Worm (Caenorhabditis elegans): ENCODE measurements around the gene H20J04.1.

H20J04.1 gene

DNA sequence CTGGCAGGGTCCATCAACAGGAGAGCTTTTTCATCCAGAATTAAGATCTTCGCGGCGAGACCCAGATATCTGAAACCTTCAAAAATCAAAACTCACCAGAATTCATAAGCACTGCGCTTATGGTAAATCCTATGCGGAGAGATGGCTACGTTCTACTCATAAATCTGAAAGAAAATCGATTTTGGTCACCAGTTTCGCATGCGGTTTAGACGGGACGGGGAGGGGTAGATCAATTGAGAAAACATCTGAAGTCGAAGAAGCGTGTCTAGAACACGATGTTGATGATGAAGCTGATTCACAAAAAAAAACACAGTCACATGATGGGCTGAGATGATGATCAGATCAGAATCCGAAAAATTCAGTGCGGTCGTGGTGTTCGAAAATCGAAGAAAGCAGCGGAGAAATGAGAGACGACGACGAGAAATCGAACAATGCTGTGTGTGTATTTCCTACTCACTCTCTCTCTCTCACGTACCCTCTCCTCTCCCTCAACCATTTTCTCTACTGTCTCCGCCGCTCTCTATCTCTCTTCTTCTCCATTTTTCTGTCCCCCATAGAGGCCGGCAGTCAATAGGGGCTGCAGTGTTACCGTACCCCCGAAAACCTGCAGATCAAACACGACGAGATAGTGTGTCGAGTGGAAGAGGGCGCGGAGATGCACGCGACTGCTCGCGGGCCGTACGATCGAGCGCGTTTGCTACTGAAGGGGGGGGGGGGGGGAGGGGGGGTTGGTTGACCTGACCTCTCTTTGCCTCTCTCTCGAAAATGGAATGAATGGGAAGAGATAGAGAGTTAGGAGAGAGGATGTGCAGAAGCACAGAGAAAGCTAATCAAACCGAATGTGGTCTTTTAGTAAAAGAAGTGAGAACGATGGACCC lies 21.1 kb downstream of the H20J04.1 start, which contains the start of gene ntl-2:
TSS of gene ntl-2 (minus strand) at position 171 of the 878 bp plus-strand sequence.
- TF ChIP-seq F10E7.11 (tag; optimal IDR thresholded peaks at IDR 0.05), result no peak
- peak; percentile 96 for TF ChIP-seq dox-1 (GFP tag; IDR thresholded peaks at IDR 0.05)
- TF ChIP-seq dpff-1 (tag; optimal IDR thresholded peaks at IDR 0.05), result no peak
- 0 out of 2 replicates have a peak, but pooled peaks have one; percentile 10 for TF ChIP-seq D2030.7 (GFP tag; IDR thresholded peaks at IDR 0.05)
- TF ChIP-seq lin-26 (GFP tag; IDR thresholded peaks at IDR 0.05), result peak; percentile 48; the same call in 1 of the 2 replicates
- peak; percentile 87 for TF ChIP-seq tlf-1 (GFP tag; optimal IDR thresholded peaks at IDR 0.05)
- no peak for TF ChIP-seq unc-130 (GFP tag; optimal IDR thresholded peaks at IDR 0.05)
- peak; percentile 97 for TF ChIP-seq nfyb-1 (GFP tag; IDR thresholded peaks at IDR 0.05)
- no peak for TF ChIP-seq T26A5.8 (tag; optimal IDR thresholded peaks at IDR 0.05)
- TF ChIP-seq madf-6 (GFP tag; IDR thresholded peaks at IDR 0.05), result peak; percentile 60; the same call in 1 of the 2 replicates
- peak; percentile 34 for TF ChIP-seq snpc-4 (GFP tag; optimal IDR thresholded peaks at IDR 0.05)
- TF ChIP-seq snpc-4 (tag; optimal IDR thresholded peaks at IDR 0.05), result peak in 3 of 4 experiments; percentile 29 to 76 (median 69)
- TF ChIP-seq lag-1 (GFP tag; IDR thresholded peaks at IDR 0.05), result no peak
- TF ChIP-seq Y67H2A.10 (GFP tag; conservative IDR thresholded peaks at IDR 0.05), result peak; percentile 74
- TF ChIP-seq B0019.2 (GFP tag; conservative IDR thresholded peaks at IDR 0.05), result no peak
- TF ChIP-seq madf-3 (GFP tag; IDR thresholded peaks at IDR 0.05), result no peak
- no peak for TF ChIP-seq nhr-27 (tag; optimal IDR thresholded peaks at IDR 0.05)
- TF ChIP-seq ztf-22 (GFP tag; optimal IDR thresholded peaks at IDR 0.05), result peak; percentile 73
- TF ChIP-seq attf-6 (GFP tag; IDR thresholded peaks at IDR 0.05), result no peak
- no peak for TF ChIP-seq hlh-12 (tag; optimal IDR thresholded peaks at IDR 0.05)
- TF ChIP-seq egrh-3 (GFP tag; IDR thresholded peaks at IDR 0.05), result peak; percentile 100
- no peak for TF ChIP-seq ztf-28 (GFP tag; IDR thresholded peaks at IDR 0.05)
- TF ChIP-seq F23B12.7 (tag; optimal IDR thresholded peaks at IDR 0.05; ENCODE audit: insufficient read depth), result peak; percentile 65
- TF ChIP-seq F37B4.10 (GFP tag; IDR thresholded peaks at IDR 0.05), result no peak
- TF ChIP-seq B0035.1 (tag; optimal IDR thresholded peaks at IDR 0.05), result no peak
- TF ChIP-seq mel-28 (tag; optimal IDR thresholded peaks at IDR 0.05; ENCODE audit: borderline replicate concordance), result peak; percentile 59
- TF ChIP-seq fkh-3 (tag; optimal IDR thresholded peaks at IDR 0.05), result peak; percentile 6
- no peak for TF ChIP-seq Y79H2A.3 (GFP tag; conservative IDR thresholded peaks at IDR 0.05)
- TF ChIP-seq ztf-25 (GFP tag; IDR thresholded peaks at IDR 0.05), result no peak
- no peak for TF ChIP-seq nfya-1 (tag; optimal IDR thresholded peaks at IDR 0.05; ENCODE audit: borderline replicate concordance, insufficient read depth)
- no peak for TF ChIP-seq hrde-1 (tag; optimal IDR thresholded peaks at IDR 0.05; ENCODE audit: borderline replicate concordance)
- peak; percentile 75 for TF ChIP-seq madf-10 (tag; optimal IDR thresholded peaks at IDR 0.05)
- peak; percentile 65 for TF ChIP-seq zim-3 (tag; optimal IDR thresholded peaks at IDR 0.05)
- no peak for TF ChIP-seq bed-1 (GFP tag; IDR thresholded peaks at IDR 0.05)
- TF ChIP-seq F57C9.4 (tag; optimal IDR thresholded peaks at IDR 0.05), result peak; percentile 56
- peak; percentile 15 for TF ChIP-seq pha-4 (tag; optimal IDR thresholded peaks at IDR 0.05)
- TF ChIP-seq ceh-91 (GFP tag; IDR thresholded peaks at IDR 0.05), result 0 out of 2 replicates have a peak, but pooled peaks have one; percentile 13
- TF ChIP-seq xnd-1 (tag; optimal IDR thresholded peaks at IDR 0.05), result no peak
- peak; percentile 93 for TF ChIP-seq somi-1 (GFP tag; optimal IDR thresholded peaks at IDR 0.05)
- TF ChIP-seq C17E4.6 (GFP tag; IDR thresholded peaks at IDR 0.05), result peak; percentile 66; the same call in 1 of the 2 replicates
- TF ChIP-seq F55B11.4 (tag; optimal IDR thresholded peaks at IDR 0.05; ENCODE audit: borderline replicate concordance, insufficient read depth), result no peak
- TF ChIP-seq him-1 (tag; optimal IDR thresholded peaks at IDR 0.05), result no peak
- TF ChIP-seq repo-1 (tag; optimal IDR thresholded peaks at IDR 0.05), result peak; percentile 88
- TF ChIP-seq rcor-1 (GFP tag; IDR thresholded peaks at IDR 0.05), result peak; percentile 88
- TF ChIP-seq F39B2.1 (GFP tag; IDR thresholded peaks at IDR 0.05), result no peak
- TF ChIP-seq F33H1.4 (GFP tag; IDR thresholded peaks at IDR 0.05), result peak; percentile 46

All from whole organism, young adult.